Worm (Caenorhabditis elegans) whole organism, mixed stage, embryonic: ENCODE results near the gene K07H8.9.

Experiments used
- mls-2 ChIP-seq: sonication (generic microtip); optimal IDR thresholded peaks from 2 replicates; lab custom pipeline; 2016; ENCODE audit warnings: mild to moderate bottlenecking, missing genetic modification characterization, moderate library complexity, missing compliant biosample characterization
- nhr-76 ChIP-seq: sonication (generic microtip); optimal IDR thresholded peaks from 2 replicates; lab custom pipeline; 2017; ENCODE audit warnings: missing biosample characterization, missing genetic modification characterization

ce11 chrIV:8262671-8263070 is 23.6 kb downstream of the K07H8.9 start:
- TF ChIP-seq nhr-76 = no peak
- TF ChIP-seq mls-2 (tag; lab: Kevin White, UChicago) = no peak
